Fruit fly (Drosophila melanogaster): Measurements from ENCODE around the gene Nprl2.

DNA sequence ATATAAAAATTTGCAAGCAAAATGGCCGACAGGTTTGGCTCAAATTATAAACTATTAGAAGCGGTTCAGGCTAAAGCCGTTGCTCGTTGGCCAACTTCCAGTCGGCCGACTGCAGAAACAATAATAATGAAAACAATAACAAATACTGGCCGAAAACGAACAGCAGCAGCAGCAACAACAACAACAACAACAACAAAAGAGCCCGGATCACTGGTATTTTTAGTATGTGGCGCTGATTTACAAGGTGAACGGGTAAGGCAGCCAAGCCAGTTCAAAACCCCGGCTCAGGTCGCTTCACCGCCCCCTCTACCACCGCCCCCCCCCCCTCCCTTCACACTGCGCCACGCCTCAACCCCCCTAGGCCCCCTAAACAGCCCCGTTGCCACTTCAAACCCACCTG, 16.1 kb upstream of the Nprl2 start:
- no peak for TF ChIP-seq CG14965 (GFP tag; optimal IDR thresholded peaks at IDR 0.05; ENCODE audit: borderline replicate concordance)
- TF ChIP-seq mam (GFP tag; optimal IDR thresholded peaks at IDR 0.05): no peak
